Worm (Caenorhabditis elegans): ENCODE results near the gene F54E12.2.
A peak's percentile ranks its signal among the peaks of the same experiment; 100 is the strongest.

The F54E12.2 gene

ce11 chrIV:11351563-11351962 lies 14.6 kb upstream of the F54E12.2 start:
- no peak for TF ChIP-seq nhr-12 (tag; optimal IDR thresholded peaks at IDR 0.05)
- no peak for TF ChIP-seq flh-1 (GFP tag; optimal IDR thresholded peaks at IDR 0.05)
- TF ChIP-seq lsy-2 (tag; optimal IDR thresholded peaks at IDR 0.05): no peak
- TF ChIP-seq lin-13 (tag; optimal IDR thresholded peaks at IDR 0.05): no peak
- no peak for TF ChIP-seq unc-120 (tag; optimal IDR thresholded peaks at IDR 0.05; ENCODE audit: poor library complexity, severe bottlenecking)
- no peak for TF ChIP-seq sptf-1 (tag; optimal IDR thresholded peaks at IDR 0.05)
- TF ChIP-seq ceh-83 (GFP tag; optimal IDR thresholded peaks at IDR 0.05): no peak
- TF ChIP-seq hlh-1 (tag; optimal IDR thresholded peaks at IDR 0.05): no peak
- no peak for TF ChIP-seq bed-3 (GFP tag; optimal IDR thresholded peaks at IDR 0.05)
- TF ChIP-seq snpc-4 (tag; optimal IDR thresholded peaks at IDR 0.05): no peak
- no peak for TF ChIP-seq drap-1 (GFP tag; optimal IDR thresholded peaks at IDR 0.05)
- no peak for TF ChIP-seq ceh-43 (GFP tag; optimal IDR thresholded peaks at IDR 0.05)
- TF ChIP-seq pha-4 (tag; optimal IDR thresholded peaks at IDR 0.05): no peak
- no peak for TF ChIP-seq nhr-28 (tag; optimal IDR thresholded peaks at IDR 0.05)
- no peak for TF ChIP-seq tbx-8 (GFP tag; optimal IDR thresholded peaks at IDR 0.05)

ce11 chrIV:11350809-11351208 lies 13.8 kb upstream of the F54E12.2 start:
- TF ChIP-seq ces-1 (GFP tag; optimal IDR thresholded peaks at IDR 0.05) (no peak), elt-1 (tag; optimal IDR thresholded peaks at IDR 0.05; ENCODE audit: borderline replicate concordance, insufficient read depth) (no peak), lsy-2 (tag; optimal IDR thresholded peaks at IDR 0.05) (no peak), unc-62 (GFP tag; optimal IDR thresholded peaks at IDR 0.05) (peak; percentile 65), nhr-237 (tag; optimal IDR thresholded peaks at IDR 0.05) (no peak), ztf-11 (tag; optimal IDR thresholded peaks at IDR 0.05) (no peak), unc-120 (tag; optimal IDR thresholded peaks at IDR 0.05; ENCODE audit: poor library complexity, severe bottlenecking) (peak; percentile 19), sem-2 (GFP tag; optimal IDR thresholded peaks at IDR 0.05) (no peak), drap-1 (GFP tag; optimal IDR thresholded peaks at IDR 0.05) (no peak), sptf-1 (tag; optimal IDR thresholded peaks at IDR 0.05) (no peak), nhr-2 (tag; optimal IDR thresholded peaks at IDR 0.05) (no peak), nhr-76 (tag; optimal IDR thresholded peaks at IDR 0.05) (no peak), hlh-1 (tag; optimal IDR thresholded peaks at IDR 0.05) (peak; percentile 39)

- TF ChIP-seq snpc-4 (tag; optimal IDR thresholded peaks at IDR 0.05): no peak
- TF ChIP-seq ces-1 (GFP tag; optimal IDR thresholded peaks at IDR 0.05): peak; percentile 21
Measured at ce11 chrIV:11349747-11350146, 12.8 kb upstream of the F54E12.2 start.

ce11 chrIV:11348822-11349221 lies 11.8 kb upstream of the F54E12.2 start:
- TF ChIP-seq lin-32 (GFP tag; optimal IDR thresholded peaks at IDR 0.05) (no peak), unc-62 (GFP tag; optimal IDR thresholded peaks at IDR 0.05) (no peak), drap-1 (GFP tag; optimal IDR thresholded peaks at IDR 0.05) (no peak), sptf-1 (tag; optimal IDR thresholded peaks at IDR 0.05) (no peak), nhr-28 (tag; optimal IDR thresholded peaks at IDR 0.05) (no peak), mab-5 (tag; optimal IDR thresholded peaks at IDR 0.05) (no peak), unc-39 (tag; optimal IDR thresholded peaks at IDR 0.05) (no peak), ces-1 (GFP tag; optimal IDR thresholded peaks at IDR 0.05) (no peak), pha-4 (tag; optimal IDR thresholded peaks at IDR 0.05) (no peak), hlh-1 (tag; optimal IDR thresholded peaks at IDR 0.05) (no peak), elt-3 (tag; optimal IDR thresholded peaks at IDR 0.05) (no peak), nhr-12 (tag; optimal IDR thresholded peaks at IDR 0.05) (no peak), blmp-1 (tag; optimal IDR thresholded peaks at IDR 0.05) (no peak)

DNA sequence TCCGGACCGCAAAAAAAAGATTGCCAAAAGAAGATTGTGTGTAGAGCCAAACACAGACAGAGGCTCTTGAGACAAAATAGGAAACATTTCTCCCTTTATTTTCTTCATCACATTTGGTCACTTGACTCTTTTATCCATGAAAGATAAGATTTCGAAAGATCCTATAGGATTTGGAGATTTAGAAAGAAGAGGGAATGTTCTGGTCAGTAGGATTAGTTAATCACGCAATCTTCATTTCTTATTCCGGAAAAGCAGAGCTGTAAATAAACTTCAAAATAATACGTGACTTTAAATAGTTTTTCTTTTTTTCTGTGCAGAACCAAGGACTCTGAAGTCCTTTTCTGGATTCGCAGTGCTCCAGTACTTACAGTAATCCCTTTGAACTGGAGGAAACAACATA lies 10.3 kb upstream of the F54E12.2 start:
- TF ChIP-seq nhr-2 (tag; optimal IDR thresholded peaks at IDR 0.05): no peak
- no peak for TF ChIP-seq zip-8 (tag; optimal IDR thresholded peaks at IDR 0.05)
- no peak for TF ChIP-seq lin-32 (GFP tag; optimal IDR thresholded peaks at IDR 0.05)

DNA sequence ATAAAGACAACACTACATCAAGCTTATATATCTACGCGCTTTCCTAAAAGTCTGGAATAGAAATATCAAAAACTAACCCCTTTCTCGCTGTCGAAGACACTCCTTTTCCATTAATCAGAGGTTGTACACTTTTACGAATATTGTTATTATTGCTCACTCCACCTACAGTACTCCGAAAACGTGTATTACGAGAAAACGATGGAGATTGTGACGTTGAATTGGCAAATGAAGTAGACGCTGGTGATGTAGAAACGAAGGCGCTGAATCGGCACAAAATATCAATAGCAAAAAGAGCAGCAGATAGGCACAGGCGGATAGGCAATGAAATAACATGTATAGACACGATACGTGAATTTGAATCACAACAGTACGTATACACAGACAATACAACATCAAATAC lies 7.3 kb upstream of the F54E12.2 start:
- TF ChIP-seq nhr-28 (tag; optimal IDR thresholded peaks at IDR 0.05): no peak
- no peak for TF ChIP-seq drap-1 (GFP tag; optimal IDR thresholded peaks at IDR 0.05)
- TF ChIP-seq cnd-1 (tag; optimal IDR thresholded peaks at IDR 0.05): no peak
- TF ChIP-seq ces-1 (GFP tag; optimal IDR thresholded peaks at IDR 0.05): no peak
- TF ChIP-seq nhr-12 (tag; optimal IDR thresholded peaks at IDR 0.05): no peak
- no peak for TF ChIP-seq mab-5 (tag; optimal IDR thresholded peaks at IDR 0.05)
- no peak for TF ChIP-seq nhr-76 (tag; optimal IDR thresholded peaks at IDR 0.05)
- TF ChIP-seq nhr-237 (tag; optimal IDR thresholded peaks at IDR 0.05): no peak
- TF ChIP-seq unc-120 (tag; optimal IDR thresholded peaks at IDR 0.05; ENCODE audit: poor library complexity, severe bottlenecking): no peak
- TF ChIP-seq hlh-1 (tag; optimal IDR thresholded peaks at IDR 0.05): no peak

Measured in whole organism, mixed stage, embryonic.